Worm (Caenorhabditis elegans) whole organism, mixed stage, embryonic: ENCODE measurements around the gene Y50E8A.12.
A peak's percentile ranks its signal among the peaks of the same experiment; 100 is the strongest.
"Not testable (repeated sequence)": the region's sequence is repeated elsewhere in the genome, so short reads cannot be mapped to it uniquely, and the experiment has no call there.

Source experiments
- bed-3 ChIP-seq: fragments of 200-800 bp; sonication (Bioruptor generic); optimal IDR thresholded peaks from 3 replicates; lab custom pipeline; 2018; ENCODE audit warnings: mild to moderate bottlenecking, missing genetic modification characterization, moderate library complexity, missing compliant biosample characterization
- blmp-1 ChIP-seq: fragments of 150-350 bp; optimal IDR thresholded peaks from 2 replicates; lab custom pipeline; 2014; ENCODE audit warnings: missing biosample characterization, missing genetic modification characterization
- ceh-43 ChIP-seq: fragments of 200-800 bp; sonication (Bioruptor generic); optimal IDR thresholded peaks from 2 replicates; lab custom pipeline; 2018; ENCODE audit warnings: mild to moderate bottlenecking, missing genetic modification characterization, moderate library complexity, missing compliant biosample characterization
- ceh-83 ChIP-seq: fragments of 200-800 bp; sonication (Bioruptor generic); optimal IDR thresholded peaks from 2 replicates; lab custom pipeline; 2018; ENCODE audit warnings: mild to moderate bottlenecking, missing genetic modification characterization, missing compliant biosample characterization
- ces-1 ChIP-seq: fragments of 150-350 bp; optimal IDR thresholded peaks from 2 replicates; lab custom pipeline; 2014; ENCODE audit warnings: missing biosample characterization, missing genetic modification reagents, missing genetic modification characterization
- cnd-1 ChIP-seq: fragments of 200-800 bp; sonication (Bioruptor generic); optimal IDR thresholded peaks from 2 replicates; lab custom pipeline; 2018; ENCODE audit warnings: mild to moderate bottlenecking, missing genetic modification characterization, missing compliant biosample characterization
- drap-1 ChIP-seq: fragments of 200-800 bp; sonication (Bioruptor generic); optimal IDR thresholded peaks from 3 replicates; lab custom pipeline; 2018; ENCODE audit warnings: mild to moderate bottlenecking, missing genetic modification characterization, missing compliant biosample characterization
- elt-1 ChIP-seq: sonication (generic microtip); optimal IDR thresholded peaks from 2 replicates; lab custom pipeline; 2017; ENCODE audit warnings: missing genetic modification characterization, mild to moderate bottlenecking, missing compliant biosample characterization, antibody characterized with exemption, moderate library complexity, borderline replicate concordance; ENCODE audit not compliant: insufficient read depth
- elt-3 ChIP-seq: fragments of 150-350 bp; optimal IDR thresholded peaks from 2 replicates; lab custom pipeline; 2014; ENCODE audit warnings: missing biosample characterization, missing genetic modification characterization
- flh-1 ChIP-seq: fragments of 200-800 bp; sonication (Bioruptor generic); optimal IDR thresholded peaks from 2 replicates; lab custom pipeline; 2018; ENCODE audit warnings: mild to moderate bottlenecking, missing genetic modification characterization, moderate library complexity, missing compliant biosample characterization
- ham-2 ChIP-seq: fragments of 200-800 bp; sonication (Bioruptor generic); optimal IDR thresholded peaks from 2 replicates; lab custom pipeline; 2018; ENCODE audit warnings: mild to moderate bottlenecking, missing genetic modification characterization, missing compliant biosample characterization
- hlh-1 ChIP-seq: fragments of 150-350 bp; optimal IDR thresholded peaks from 2 replicates; lab custom pipeline; 2014; ENCODE audit warnings: missing biosample characterization, missing genetic modification reagents, missing genetic modification characterization
- lin-13 ChIP-seq: fragments of 150-350 bp; optimal IDR thresholded peaks from 2 replicates; lab custom pipeline; 2014; ENCODE audit warnings: missing biosample characterization, missing genetic modification characterization
- lin-32 ChIP-seq: fragments of 200-800 bp; sonication (Bioruptor generic); optimal IDR thresholded peaks from 2 replicates; lab custom pipeline; 2018; ENCODE audit warnings: mild to moderate bottlenecking, missing genetic modification characterization, missing compliant biosample characterization
- lsy-2 ChIP-seq: fragments of 150-350 bp; optimal IDR thresholded peaks from 2 replicates; lab custom pipeline; 2014; ENCODE audit warnings: missing biosample characterization, missing genetic modification characterization
- mab-5 ChIP-seq: fragments of 150-350 bp; optimal IDR thresholded peaks from 2 replicates; lab custom pipeline; 2014; ENCODE audit warnings: missing biosample characterization, missing genetic modification characterization
- mep-1 ChIP-seq: fragments of 150-350 bp; optimal IDR thresholded peaks from 2 replicates; lab custom pipeline; 2017; ENCODE audit warnings: missing biosample characterization, missing genetic modification reagents, missing genetic modification characterization, inconsistent platforms
- mls-2 ChIP-seq: sonication (generic microtip); optimal IDR thresholded peaks from 2 replicates; lab custom pipeline; 2016; ENCODE audit warnings: mild to moderate bottlenecking, missing genetic modification characterization, moderate library complexity, missing compliant biosample characterization
- nhr-12 ChIP-seq: fragments of 150-350 bp; optimal IDR thresholded peaks from 2 replicates; lab custom pipeline; 2014; ENCODE audit warnings: missing biosample characterization, missing genetic modification characterization
- nhr-2 ChIP-seq: fragments of 150-350 bp; optimal IDR thresholded peaks from 2 replicates; lab custom pipeline; 2014; ENCODE audit warnings: missing biosample characterization, missing genetic modification characterization
- nhr-237 ChIP-seq: fragments of 150-350 bp; optimal IDR thresholded peaks from 2 replicates; lab custom pipeline; 2014; ENCODE audit warnings: missing biosample characterization, missing genetic modification characterization
- nhr-28 ChIP-seq: fragments of 150-350 bp; optimal IDR thresholded peaks from 2 replicates; lab custom pipeline; 2014; ENCODE audit warnings: missing biosample characterization, missing genetic modification characterization
- nhr-76 ChIP-seq: sonication (generic microtip); optimal IDR thresholded peaks from 2 replicates; lab custom pipeline; 2017; ENCODE audit warnings: missing biosample characterization, missing genetic modification characterization
- pha-4 ChIP-seq: fragments of 150-350 bp; optimal IDR thresholded peaks from 2 replicates; lab custom pipeline; 2018; ENCODE audit warnings: missing biosample characterization, missing genetic modification reagents, missing genetic modification characterization
- sem-2 ChIP-seq: fragments of 200-800 bp; sonication (Bioruptor generic); optimal IDR thresholded peaks from 2 replicates; lab custom pipeline; 2018; ENCODE audit warnings: mild to moderate bottlenecking, missing genetic modification characterization, missing compliant biosample characterization
- sptf-1 ChIP-seq: sonication (generic microtip); optimal IDR thresholded peaks from 2 replicates; lab custom pipeline; 2017; ENCODE audit warnings: mild to moderate bottlenecking, missing genetic modification characterization, moderate library complexity, missing compliant biosample characterization
- tbx-8 ChIP-seq: fragments of 200-800 bp; sonication (Bioruptor generic); optimal IDR thresholded peaks from 2 replicates; lab custom pipeline; 2018; ENCODE audit warnings: mild to moderate bottlenecking, missing genetic modification characterization, moderate library complexity, missing compliant biosample characterization
- unc-120 ChIP-seq: sonication (generic microtip); optimal IDR thresholded peaks from 2 replicates; lab custom pipeline; 2017; ENCODE audit warnings: missing genetic modification characterization, missing compliant biosample characterization; ENCODE audit not compliant: poor library complexity, severe bottlenecking
- unc-39 ChIP-seq: fragments of 150-350 bp; optimal IDR thresholded peaks from 2 replicates; lab custom pipeline; 2014; ENCODE audit warnings: missing biosample characterization, missing genetic modification characterization
- unc-62 ChIP-seq: fragments of 150-350 bp; optimal IDR thresholded peaks from 2 replicates; lab custom pipeline; 2014; ENCODE audit warnings: missing biosample characterization, missing genetic modification reagents, missing genetic modification characterization
- zip-8 ChIP-seq: fragments of 150-350 bp; optimal IDR thresholded peaks from 2 replicates; lab custom pipeline; 2014; ENCODE audit warnings: missing biosample characterization, missing genetic modification characterization
- ztf-11 ChIP-seq: fragments of 150-350 bp; optimal IDR thresholded peaks from 2 replicates; lab custom pipeline; 2014; ENCODE audit warnings: missing biosample characterization, missing genetic modification characterization

Gene Y50E8A.12

DNA sequence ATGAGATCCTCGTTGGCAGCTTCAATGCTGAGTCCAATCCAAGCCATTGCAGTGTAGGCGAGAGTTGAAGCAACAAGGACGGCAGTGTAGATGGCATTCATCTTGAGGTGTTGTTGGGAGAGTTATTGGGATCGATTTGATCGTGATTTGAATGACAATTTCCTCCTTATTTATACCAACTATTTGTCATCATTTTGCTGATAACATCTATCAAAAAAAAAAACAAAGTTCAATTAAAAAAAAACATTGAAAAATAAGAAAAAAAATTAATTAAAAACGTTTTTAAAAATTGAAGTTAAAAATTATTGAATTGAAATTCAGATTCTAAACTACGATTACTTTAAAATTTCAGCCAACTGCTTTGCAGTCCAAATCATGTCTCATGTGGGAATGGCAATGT lies 42.9 kb upstream of the Y50E8A.12 start, which contains the start of gene nspa-8:
Gene nspa-8, minus strand, starts transcription at position 101 of the 400 bp plus-strand sequence.
- not testable (repeated sequence) for TF ChIP-seq lsy-2; unc-62 (GFP tag; lab: Kevin White, UChicago); hlh-1
- TF ChIP-seq, all 35 proteins: peak for 0; not testable (repeated sequence) for 35

ce11 chrV:14824124-14824523 lies 40.1 kb upstream of the Y50E8A.12 start, which contains the start of gene W06A7.4:
W06A7.4 (plus strand) TSS chrV:14824424.
- TF ChIP-seq elt-3 (tag; lab: Kevin White, UChicago) (no peak), unc-120 (tag; lab: Kevin White, UChicago) (no peak), ham-2 (no peak), sptf-1 (tag; lab: Kevin White, UChicago) (no peak), lin-13 (tag; lab: Kevin White, UChicago) (no peak), pha-4 (tag; lab: Kevin White, UChicago) (no peak)

DNA sequence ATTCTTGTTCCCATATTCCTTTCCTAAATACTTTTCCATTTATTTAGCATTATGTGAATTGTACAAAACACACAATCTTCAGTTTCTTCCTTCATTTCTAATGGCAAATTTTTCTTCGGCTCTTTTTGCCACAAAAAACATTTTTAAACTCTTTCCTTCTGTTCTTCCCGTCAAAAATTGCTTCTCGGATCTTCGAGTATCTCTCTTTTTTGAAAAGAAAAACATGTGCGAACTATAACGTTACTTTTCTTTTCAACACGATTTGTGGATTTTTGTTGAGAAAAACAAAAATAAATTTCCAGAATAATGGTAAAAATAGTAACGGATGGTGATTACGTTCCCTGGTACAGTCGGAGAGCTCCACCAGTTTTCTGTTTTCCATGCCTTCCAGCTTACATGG lies 37.5 kb upstream of the Y50E8A.12 start, which contains the start of gene W06A7.2:
Gene W06A7.2, plus strand, starts transcription at position 301 of the 400 bp plus-strand sequence.
- TF ChIP-seq sem-2 (GFP tag; lab: Kevin White, UChicago) (no peak), nhr-12 (no peak), nhr-237 (tag; lab: Kevin White, UChicago) (no peak)

DNA sequence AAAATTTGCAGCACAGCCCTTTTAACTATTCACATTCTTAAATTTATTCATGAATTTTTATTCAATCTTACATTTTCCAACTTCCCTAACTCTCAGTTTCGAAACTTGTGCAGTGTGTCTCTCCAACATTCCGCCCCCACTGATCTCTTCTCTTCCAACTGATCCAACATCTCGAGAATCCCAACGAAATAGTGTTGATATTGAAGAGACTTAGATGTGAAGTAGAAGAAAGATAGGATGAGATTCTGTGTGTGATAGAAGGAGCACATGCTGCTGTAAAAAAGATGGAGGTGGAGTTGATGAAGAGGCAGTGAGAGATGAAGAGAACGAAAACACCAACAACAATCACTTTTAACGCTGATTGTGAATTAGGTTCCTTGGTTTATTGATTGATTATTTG lies 36.3 kb upstream of the Y50E8A.12 start:
- TF ChIP-seq hlh-1 = peak; percentile 71
- no peak for TF ChIP-seq blmp-1 (tag; lab: Kevin White, UChicago)
- no peak for TF ChIP-seq lin-13 (tag; lab: Kevin White, UChicago)
- TF ChIP-seq pha-4 (tag; lab: Kevin White, UChicago) = no peak
- no peak for TF ChIP-seq nhr-76 (tag; lab: Kevin White, UChicago)
- TF ChIP-seq unc-62 (GFP tag; lab: Kevin White, UChicago) = peak; percentile 13
- TF ChIP-seq flh-1 (GFP tag; lab: Kevin White, UChicago) = no peak
- no peak for TF ChIP-seq nhr-28 (tag; lab: Kevin White, UChicago)
- peak; percentile 32 for TF ChIP-seq unc-120 (tag; lab: Kevin White, UChicago)
- TF ChIP-seq ham-2 = no peak
- TF ChIP-seq, all 35 proteins: peak for 3

- TF ChIP-seq nhr-2 (tag; lab: Kevin White, UChicago) (no peak), sptf-1 (tag; lab: Kevin White, UChicago) (no peak), nhr-237 (tag; lab: Kevin White, UChicago) (no peak), unc-62 (GFP tag; lab: Kevin White, UChicago) (no peak), lin-13 (tag; lab: Kevin White, UChicago) (no peak), lsy-2 (no peak), mls-2 (tag; lab: Kevin White, UChicago) (no peak), cnd-1 (no peak)
Measured at ce11 chrV:14815500-14815899, 31.5 kb upstream of the Y50E8A.12 start, which contains the start of gene rin-1. rin-1 (minus strand) TSS chrV:14815600.

DNA sequence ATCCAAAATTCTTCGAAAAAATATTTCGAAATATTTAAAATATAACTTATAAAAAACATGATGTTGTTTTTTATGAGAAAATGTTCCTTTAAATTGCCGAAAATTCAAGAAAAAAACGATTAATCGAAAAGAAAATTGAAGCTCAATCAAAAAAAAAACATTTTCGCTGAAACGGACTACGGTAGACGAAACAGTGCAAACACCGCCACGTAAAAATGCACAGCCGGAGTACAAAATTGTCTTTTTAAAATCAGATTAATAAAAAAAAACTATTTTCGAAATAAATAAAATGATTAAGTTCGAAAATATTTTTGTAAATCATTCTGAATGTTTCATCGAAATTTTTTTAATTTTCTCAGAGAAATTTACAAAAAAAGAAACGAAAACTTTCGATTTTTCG lies 29.6 kb upstream of the Y50E8A.12 start:
- peak; percentile 85 for TF ChIP-seq lsy-2
- no peak for TF ChIP-seq cnd-1

ce11 chrV:14806204-14806737 lies 22.3 kb upstream of the Y50E8A.12 start:
- peak; percentile 65 for TF ChIP-seq elt-1 (tag; lab: Kevin White, UChicago)
- peak; percentile 91 for TF ChIP-seq ham-2
- TF ChIP-seq nhr-2 (tag; lab: Kevin White, UChicago) = peak; percentile 50
- TF ChIP-seq unc-62 (GFP tag; lab: Kevin White, UChicago) = peak; percentile 78
- TF ChIP-seq nhr-76 (tag; lab: Kevin White, UChicago) = no peak
- TF ChIP-seq hlh-1 = peak; percentile 24
- TF ChIP-seq elt-3 (tag; lab: Kevin White, UChicago) = peak; percentile 44
- no peak for TF ChIP-seq drap-1 (GFP tag; lab: Kevin White, UChicago)

DNA sequence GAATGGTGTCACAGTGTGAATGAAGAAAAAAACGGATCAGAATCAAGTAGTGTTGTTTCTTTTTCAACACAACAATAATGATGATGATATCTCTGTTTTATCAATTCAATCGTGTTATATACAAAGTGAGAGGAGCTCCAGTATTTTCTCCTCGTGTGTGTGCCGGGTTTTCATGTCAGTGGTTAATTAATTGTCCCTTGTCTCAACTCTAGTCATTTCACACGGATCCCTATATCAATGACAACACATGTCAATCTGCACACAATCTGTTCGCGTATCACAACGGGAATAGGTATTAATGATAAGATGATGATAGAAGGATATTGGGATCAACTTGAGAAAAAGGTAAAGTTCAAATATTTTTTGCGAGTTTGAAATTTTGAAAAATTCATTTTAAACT lies 16.4 kb upstream of the Y50E8A.12 start:
- TF ChIP-seq ztf-11 (no peak), mep-1 (tag; lab: Kevin White, UChicago) (no peak), unc-62 (GFP tag; lab: Kevin White, UChicago) (peak; percentile 86), ceh-83 (no peak), ces-1 (GFP tag; lab: Kevin White, UChicago) (no peak), blmp-1 (tag; lab: Kevin White, UChicago) (no peak), hlh-1 (peak; percentile 65), mab-5 (tag; lab: Kevin White, UChicago) (no peak), lin-32 (GFP tag; lab: Kevin White, UChicago) (no peak), unc-120 (tag; lab: Kevin White, UChicago) (peak; percentile 40), tbx-8 (GFP tag; lab: Kevin White, UChicago) (no peak), unc-39 (tag; lab: Kevin White, UChicago) (no peak), nhr-12 (no peak), zip-8 (tag; lab: Kevin White, UChicago) (no peak), bed-3 (no peak), sptf-1 (tag; lab: Kevin White, UChicago) (no peak), nhr-76 (tag; lab: Kevin White, UChicago) (no peak), nhr-2 (tag; lab: Kevin White, UChicago) (no peak), flh-1 (GFP tag; lab: Kevin White, UChicago) (no peak), ceh-43 (GFP tag; lab: Kevin White, UChicago) (no peak), drap-1 (GFP tag; lab: Kevin White, UChicago) (no peak)
